Worm (Caenorhabditis elegans) whole organism, late embryonic: ENCODE measurements around the gene gdi-1.

Experiments
- C38D4.7 ChIP-seq: fragments of 200-800 bp; sonication (Bioruptor generic); optimal IDR thresholded peaks from 2 replicates; lab custom pipeline; 2018; ENCODE audit warnings: mild to moderate bottlenecking, missing genetic modification characterization, moderate library complexity, missing compliant biosample characterization
- K02D7.2 ChIP-seq: sonication (generic microtip); optimal IDR thresholded peaks from 2 replicates; lab custom pipeline; 2017; ENCODE audit warnings: mild to moderate bottlenecking, missing genetic modification characterization, missing compliant biosample characterization
- ahr-1 ChIP-seq: sonication (generic microtip); optimal IDR thresholded peaks from 2 replicates; lab custom pipeline; 2016; ENCODE audit warnings: missing genetic modification characterization, missing compliant biosample characterization
- ama-1 ChIP-seq: fragments of 150-350 bp; optimal IDR thresholded peaks from 2 replicates; lab custom pipeline; 2014
- ceh-14 ChIP-seq: sonication (generic microtip); optimal IDR thresholded peaks from 2 replicates; lab custom pipeline; 2016; ENCODE audit warnings: missing genotype, missing genetic modification characterization, missing compliant biosample characterization
- ceh-19 ChIP-seq: fragments of 200-800 bp; sonication (Bioruptor generic); optimal IDR thresholded peaks from 2 replicates; lab custom pipeline; 2018; ENCODE audit warnings: mild to moderate bottlenecking, missing genetic modification characterization, missing compliant biosample characterization
- ceh-2 ChIP-seq: sonication (generic microtip); optimal IDR thresholded peaks from 2 replicates; lab custom pipeline; 2016; ENCODE audit warnings: missing genotype, missing genetic modification characterization, missing compliant biosample characterization
- ceh-22 ChIP-seq: sonication (generic microtip); optimal IDR thresholded peaks from 2 replicates; lab custom pipeline; 2017; ENCODE audit warnings: missing biosample characterization, missing genetic modification characterization
- ceh-24 ChIP-seq: sonication (generic microtip); optimal IDR thresholded peaks from 2 replicates; lab custom pipeline; 2016; ENCODE audit warnings: mild to moderate bottlenecking, missing genetic modification characterization, missing compliant biosample characterization
- ceh-31 ChIP-seq: sonication (generic microtip); optimal IDR thresholded peaks from 2 replicates; lab custom pipeline; 2016; ENCODE audit warnings: missing genetic modification characterization, missing compliant biosample characterization
- ceh-34 ChIP-seq: sonication (generic microtip); optimal IDR thresholded peaks from 2 replicates; lab custom pipeline; 2016; ENCODE audit warnings: mild to moderate bottlenecking, missing genetic modification characterization, missing compliant biosample characterization
- ceh-48 ChIP-seq: sonication (generic microtip); optimal IDR thresholded peaks from 2 replicates; lab custom pipeline; 2016; ENCODE audit warnings: missing genetic modification characterization, inconsistent platforms, missing compliant biosample characterization
- ceh-6 ChIP-seq: fragments of 200-800 bp; sonication (Bioruptor generic); optimal IDR thresholded peaks from 2 replicates; lab custom pipeline; 2018; ENCODE audit warnings: mild to moderate bottlenecking, missing genetic modification characterization, missing compliant biosample characterization
- ceh-9 ChIP-seq: sonication (generic microtip); optimal IDR thresholded peaks from 2 replicates; lab custom pipeline; 2016; ENCODE audit warnings: mild to moderate bottlenecking, missing genetic modification characterization, inconsistent platforms, missing compliant biosample characterization
- che-1 ChIP-seq: sonication (generic microtip); optimal IDR thresholded peaks from 2 replicates; lab custom pipeline; 2016; ENCODE audit warnings: mild to moderate bottlenecking, missing genetic modification characterization, missing compliant biosample characterization
- dmd-4 ChIP-seq: sonication (generic microtip); optimal IDR thresholded peaks from 2 replicates; lab custom pipeline; 2016; ENCODE audit warnings: borderline replicate concordance, missing genetic modification characterization, missing compliant biosample characterization
- ets-4 ChIP-seq: sonication (generic microtip); optimal IDR thresholded peaks from 2 replicates; lab custom pipeline; 2016; ENCODE audit warnings: missing genetic modification characterization, missing compliant biosample characterization
- eyg-1 ChIP-seq: sonication (generic microtip); optimal IDR thresholded peaks from 2 replicates; lab custom pipeline; 2016; ENCODE audit warnings: missing genotype, missing genetic modification characterization, missing compliant biosample characterization
- fkh-10 ChIP-seq: fragments of 150-350 bp; optimal IDR thresholded peaks from 2 replicates; lab custom pipeline; 2014; ENCODE audit warnings: missing biosample characterization, missing genetic modification reagents, missing genetic modification characterization
- hlh-15 ChIP-seq: sonication (generic microtip); optimal IDR thresholded peaks from 2 replicates; lab custom pipeline; 2016; ENCODE audit warnings: missing genetic modification characterization, missing compliant biosample characterization
- hlh-30 ChIP-seq: sonication (generic microtip); optimal IDR thresholded peaks from 2 replicates; lab custom pipeline; 2017; ENCODE audit warnings: antibody characterized with exemption, missing genetic modification characterization, missing compliant biosample characterization; ENCODE audit not compliant: insufficient read depth
- hlh-6 ChIP-seq: sonication (generic microtip); optimal IDR thresholded peaks from 2 replicates; lab custom pipeline; 2016; ENCODE audit warnings: missing genotype, missing genetic modification characterization, missing compliant biosample characterization
- hlh-8 ChIP-seq: sonication (generic microtip); optimal IDR thresholded peaks from 2 replicates; lab custom pipeline; 2016; ENCODE audit warnings: missing genotype, missing genetic modification characterization, missing compliant biosample characterization
- madf-2 ChIP-seq: sonication (generic microtip); optimal IDR thresholded peaks from 2 replicates; lab custom pipeline; 2017; ENCODE audit warnings: missing genetic modification characterization, missing compliant biosample characterization
- mec-3 ChIP-seq: sonication (generic microtip); optimal IDR thresholded peaks from 2 replicates; lab custom pipeline; 2016; ENCODE audit warnings: borderline replicate concordance, missing genetic modification characterization, missing compliant biosample characterization
- nfya-1 ChIP-seq: sonication (generic microtip); optimal IDR thresholded peaks from 2 replicates; lab custom pipeline; 2017; ENCODE audit warnings: missing genetic modification characterization, mild to moderate bottlenecking, missing compliant biosample characterization, antibody characterized with exemption, moderate library complexity
- nhr-11 ChIP-seq: fragments of 150-350 bp; optimal IDR thresholded peaks from 2 replicates; lab custom pipeline; 2014; ENCODE audit warnings: missing biosample characterization, missing genetic modification characterization
- nhr-232 ChIP-seq: sonication (generic microtip); optimal IDR thresholded peaks from 2 replicates; lab custom pipeline; 2016; ENCODE audit warnings: missing genetic modification characterization, missing compliant biosample characterization
- pag-3 ChIP-seq: sonication (generic microtip); optimal IDR thresholded peaks from 2 replicates; lab custom pipeline; 2016; ENCODE audit warnings: missing compliant biosample characterization, missing genetic modification characterization, borderline replicate concordance
- pha-2 ChIP-seq: sonication (generic microtip); optimal IDR thresholded peaks from 2 replicates; lab custom pipeline; 2017; ENCODE audit warnings: mild to moderate bottlenecking, missing genetic modification characterization, missing compliant biosample characterization
- pros-1 ChIP-seq: fragments of 150-350 bp; optimal IDR thresholded peaks from 2 replicates; lab custom pipeline; 2014; ENCODE audit warnings: missing biosample characterization, missing genetic modification reagents, missing genetic modification characterization
- sox-4 ChIP-seq: sonication (generic microtip); optimal IDR thresholded peaks from 2 replicates; lab custom pipeline; 2017; ENCODE audit warnings: mild to moderate bottlenecking, missing genetic modification characterization, inconsistent platforms, missing compliant biosample characterization
- syd-9 ChIP-seq: sonication (generic microtip); optimal IDR thresholded peaks from 2 replicates; lab custom pipeline; 2016; ENCODE audit warnings: mild to moderate bottlenecking, missing genetic modification characterization, moderate library complexity, missing compliant biosample characterization
- tbx-2 ChIP-seq: sonication (generic microtip); optimal IDR thresholded peaks from 2 replicates; lab custom pipeline; 2016; ENCODE audit warnings: missing genetic modification characterization, missing compliant biosample characterization
- tbx-7 ChIP-seq: sonication (generic microtip); optimal IDR thresholded peaks from 2 replicates; lab custom pipeline; 2016; ENCODE audit warnings: missing genotype, missing genetic modification characterization, missing compliant biosample characterization
- unc-3 ChIP-seq, 2 experiments: fragments of 200-800 bp in 1 of 2; sonication (Bioruptor generic) in 1 of 2; sonication (generic microtip) in 1 of 2; conservative IDR thresholded peaks in 1 of 2; optimal IDR thresholded peaks in 1 of 2; 2 replicates each; pipeline versions ENCODE4 v1.3.6 to Lab custom; 2016 to 2022; ENCODE audit warnings: missing compliant biosample characterization in 2 of 2, missing genetic modification characterization in 2 of 2, missing genetic modification reagents in 1 of 2
- unc-42 ChIP-seq: sonication (generic microtip); optimal IDR thresholded peaks from 2 replicates; lab custom pipeline; 2016; ENCODE audit warnings: missing genotype, missing genetic modification characterization, missing compliant biosample characterization
- unc-55 ChIP-seq: sonication (generic microtip); optimal IDR thresholded peaks from 2 replicates; lab custom pipeline; 2017; ENCODE audit warnings: missing biosample characterization, missing genetic modification reagents, missing genetic modification characterization
- unc-86 ChIP-seq: sonication (generic microtip); optimal IDR thresholded peaks from 2 replicates; lab custom pipeline; 2016; ENCODE audit warnings: missing genetic modification characterization, missing compliant biosample characterization
- zip-5 ChIP-seq: sonication (generic microtip); optimal IDR thresholded peaks from 2 replicates; lab custom pipeline; 2016; ENCODE audit warnings: missing genetic modification characterization, missing compliant biosample characterization
- ztf-16 ChIP-seq: sonication (generic microtip); optimal IDR thresholded peaks from 2 replicates; lab custom pipeline; 2017; ENCODE audit warnings: missing genetic modification characterization, missing compliant biosample characterization

Gene gdi-1

DNA sequence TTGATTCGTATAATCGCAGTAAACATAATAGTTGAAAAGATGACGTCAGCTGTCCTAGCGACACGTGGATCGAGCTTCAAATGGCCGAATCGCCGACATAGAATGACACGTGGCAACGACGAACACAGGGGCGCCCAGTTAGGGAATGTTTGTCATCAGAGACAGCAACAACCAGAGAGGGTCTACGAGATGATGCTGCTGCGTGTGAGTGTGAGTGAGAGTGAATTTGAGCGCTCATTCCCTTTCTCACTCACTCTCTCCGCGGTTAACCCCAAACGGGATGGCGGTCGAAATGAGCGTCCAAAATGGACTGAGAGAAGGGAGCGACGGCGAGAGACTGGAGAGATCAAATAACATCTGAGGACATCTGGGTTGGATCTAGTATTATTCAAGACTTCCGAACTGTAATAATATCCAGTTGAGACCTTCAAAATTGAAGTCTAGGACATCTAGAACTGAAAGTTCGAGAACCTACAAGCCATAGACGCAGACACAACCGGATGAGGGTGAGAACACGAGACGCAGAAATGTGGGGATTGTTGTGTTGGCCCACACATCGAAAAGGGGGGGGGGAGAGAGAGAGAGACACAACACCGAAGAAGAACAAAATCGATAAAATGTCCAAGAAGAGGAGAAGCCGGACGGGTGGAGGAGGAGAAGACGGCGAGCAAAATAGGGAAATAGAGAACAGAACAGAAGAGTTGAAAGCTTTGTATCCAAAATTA is 1.4 kb upstream of the gdi-1 start (continued):
- TF ChIP-seq ceh-2 (tag; lab: Kevin White, UChicago) = no peak
- peak; percentile 75 for TF ChIP-seq nfya-1 (tag; lab: Kevin White, UChicago)
- peak; percentile 21 for TF ChIP-seq hlh-30 (tag; lab: Kevin White, UChicago)
- peak; percentile 36 for TF ChIP-seq tbx-2 (tag; lab: Kevin White, UChicago)
- TF ChIP-seq unc-86 = no peak
- TF ChIP-seq C38D4.7 (GFP tag; lab: Kevin White, UChicago) = peak; percentile 1
- no peak for TF ChIP-seq nhr-11 (tag; lab: Kevin White, UChicago)
- peak; percentile 27 for TF ChIP-seq ceh-6 (GFP tag; lab: Kevin White, UChicago)
- no peak for TF ChIP-seq ahr-1 (tag; lab: Kevin White, UChicago)
- TF ChIP-seq ets-4 (tag; lab: Kevin White, UChicago) = peak; percentile 51
- TF ChIP-seq ztf-16 (tag; lab: Kevin White, UChicago) = no peak
- TF ChIP-seq ceh-14 (tag; lab: Kevin White, UChicago) = peak; percentile 7
- no peak for TF ChIP-seq hlh-8 (tag; lab: Kevin White, UChicago)
- TF ChIP-seq ceh-9 = no peak
- no peak for TF ChIP-seq sox-4 (tag; lab: Kevin White, UChicago)
- peak; percentile 2 for TF ChIP-seq pros-1
- TF ChIP-seq ceh-48 (tag; lab: Kevin White, UChicago) = peak; percentile 94
- no peak for TF ChIP-seq tbx-7 (tag; lab: Kevin White, UChicago)
- no peak for TF ChIP-seq pag-3 (tag; lab: Kevin White, UChicago)
- no peak for TF ChIP-seq ama-1 (lab: Kevin White, UChicago)
- TF ChIP-seq nhr-232 = no peak
- peak; percentile 13 for TF ChIP-seq syd-9 (tag; lab: Kevin White, UChicago)
- TF ChIP-seq unc-55 = no peak
- peak; percentile 27 for TF ChIP-seq pha-2 (tag; lab: Kevin White, UChicago)
- peak; percentile 74 for TF ChIP-seq ceh-34 (tag; lab: Kevin White, UChicago)
- no peak for TF ChIP-seq hlh-6 (tag; lab: Kevin White, UChicago)

DNA sequence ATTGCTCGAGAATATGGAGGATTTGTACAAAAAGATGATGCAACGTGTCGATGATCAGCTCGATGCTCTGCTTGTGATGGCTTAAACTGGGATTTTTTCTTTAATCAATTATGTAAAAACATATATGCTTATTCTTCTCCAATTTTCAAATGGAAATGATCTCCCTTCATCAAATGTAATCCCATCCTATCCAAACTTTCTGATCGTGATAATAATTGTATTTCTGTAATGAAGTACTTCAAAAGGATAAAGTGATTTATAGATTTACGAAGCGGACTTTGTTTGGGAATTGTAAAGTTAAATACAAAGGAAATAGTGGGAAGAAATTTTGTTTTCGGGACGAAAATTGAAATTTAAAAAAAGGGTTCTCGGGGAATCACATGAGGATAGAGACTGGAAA is 2.1 kb downstream of the gdi-1 start:
- no peak for TF ChIP-seq K02D7.2 (tag; lab: Kevin White, UChicago)
- no peak for TF ChIP-seq ztf-16 (tag; lab: Kevin White, UChicago)
- TF ChIP-seq unc-55 = no peak
- peak; percentile 13 for TF ChIP-seq ama-1 (lab: Kevin White, UChicago)
- no peak for TF ChIP-seq ceh-34 (tag; lab: Kevin White, UChicago)
- TF ChIP-seq unc-86 = no peak
- no peak for TF ChIP-seq fkh-10

DNA sequence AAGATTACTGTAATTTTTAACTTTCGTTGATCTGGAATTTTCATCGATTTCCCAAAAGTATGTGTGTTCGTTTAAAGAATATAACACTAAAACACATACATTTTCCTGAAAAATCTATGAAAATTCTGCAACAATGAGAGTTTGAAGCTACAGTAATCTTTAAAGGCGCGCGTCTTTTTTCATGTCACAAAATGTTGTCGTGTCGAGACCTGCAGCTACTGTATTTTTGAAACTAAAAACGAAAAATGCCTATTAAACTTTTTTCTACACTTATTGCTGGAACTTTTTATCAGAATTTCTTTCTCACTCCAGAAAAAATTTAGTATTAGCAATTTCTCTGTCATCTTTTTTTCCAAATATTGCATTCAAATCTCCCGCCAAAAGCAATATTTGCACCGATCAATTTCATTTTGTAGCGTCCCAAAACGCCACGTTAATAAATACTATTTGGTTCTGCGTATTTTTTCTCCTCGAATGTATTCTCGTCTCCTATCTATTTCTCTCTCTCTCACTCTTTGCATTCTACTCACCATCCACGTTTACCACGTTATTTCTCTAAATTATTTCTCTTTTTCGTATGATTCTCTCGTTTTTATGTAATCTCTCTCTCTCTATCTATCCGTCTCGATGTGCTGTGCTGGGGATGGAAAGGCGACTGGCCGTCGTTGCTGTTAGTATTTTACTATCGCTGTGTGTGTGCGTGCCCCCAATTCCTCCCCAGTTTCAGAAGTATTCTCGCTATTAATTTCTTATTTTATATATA is 6.1 kb downstream of the gdi-1 start, which contains the start of gene melo-1:
Gene melo-1, plus strand, starts transcription at position 658 of the 763 bp plus-strand sequence.
- TF ChIP-seq nfya-1 (tag; lab: Kevin White, UChicago) (peak; percentile 60), dmd-4 (no peak), unc-55 (peak; percentile 42), unc-42 (peak; percentile 51), ceh-19 (GFP tag; lab: Kevin White, UChicago) (peak; percentile 11), nhr-232 (no peak)

DNA sequence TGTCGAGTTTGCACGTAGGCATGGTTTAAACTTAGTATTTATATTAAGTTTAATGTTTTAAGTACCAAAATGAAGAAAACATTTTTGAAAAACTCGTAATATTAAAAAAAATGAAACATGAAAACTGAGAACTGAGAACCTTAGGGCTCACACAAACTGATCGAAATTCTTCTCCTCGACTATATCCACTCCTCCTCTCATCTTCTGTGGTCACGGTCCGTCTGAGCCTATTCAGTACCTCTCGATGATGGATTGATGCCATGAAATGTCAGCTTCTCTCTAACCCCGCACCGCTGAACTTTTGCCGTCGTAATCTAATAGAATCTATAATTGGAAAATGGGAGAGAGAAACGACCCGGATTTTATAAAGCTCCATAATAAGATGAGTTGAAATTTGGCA is 8.2 kb downstream of the gdi-1 start, which contains the start of gene nlp-56:
Gene nlp-56, minus strand, starts transcription at position 257 of the 400 bp plus-strand sequence.
- TF ChIP-seq nhr-11 (tag; lab: Kevin White, UChicago) (no peak), pag-3 (tag; lab: Kevin White, UChicago) (no peak), fkh-10 (no peak)
- TF ChIP-seq, all 69 proteins: peak for 0

DNA sequence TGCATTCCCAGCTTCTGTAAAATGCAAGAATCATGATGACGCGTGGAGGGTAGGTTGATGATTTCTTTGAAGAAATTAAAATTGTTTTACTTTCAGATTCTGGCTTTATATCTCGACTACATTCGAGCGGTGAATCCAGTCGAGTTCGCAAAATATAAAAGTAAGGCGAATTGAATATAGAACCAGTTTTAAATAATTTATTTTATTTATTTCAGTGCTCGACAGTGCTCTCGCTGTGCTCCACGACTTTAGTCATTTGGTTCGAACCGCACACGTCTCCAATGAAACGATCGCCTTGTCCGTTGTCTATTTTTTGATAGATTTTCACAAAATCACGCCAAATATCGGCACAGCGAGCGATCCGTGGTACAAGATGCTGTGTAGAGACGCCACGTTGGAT is 10.5 kb downstream of the gdi-1 start, which contains the start of gene Y57G11C.1130:
Gene Y57G11C.1130, plus strand, starts transcription at position 301 of the 400 bp plus-strand sequence.
- TF ChIP-seq tbx-2 (tag; lab: Kevin White, UChicago) (no peak), unc-42 (no peak), ceh-19 (GFP tag; lab: Kevin White, UChicago) (no peak), ceh-22 (no peak), ceh-31 (tag; lab: Kevin White, UChicago) (no peak), hlh-8 (tag; lab: Kevin White, UChicago) (no peak), mec-3 (tag; lab: Kevin White, UChicago) (no peak), ama-1 (lab: Kevin White, UChicago) (no peak), eyg-1 (tag; lab: Kevin White, UChicago) (no peak), unc-3 (GFP tag; conservative IDR thresholded peaks at IDR 0.05; lab: Robert Waterston, UW) (no peak), unc-3 (tag; optimal IDR thresholded peaks at IDR 0.05; lab: Kevin White, UChicago) (no peak), hlh-15 (no peak), madf-2 (no peak), ceh-24 (tag; lab: Kevin White, UChicago) (no peak), che-1 (tag; lab: Kevin White, UChicago) (no peak), nfya-1 (tag; lab: Kevin White, UChicago) (no peak), zip-5 (tag; lab: Kevin White, UChicago) (no peak)
- TF ChIP-seq, all 69 proteins: peak for 0
